Worm (Caenorhabditis elegans): ENCODE measurements around the gene msrp-4.

msrp-4 gene

DNA sequence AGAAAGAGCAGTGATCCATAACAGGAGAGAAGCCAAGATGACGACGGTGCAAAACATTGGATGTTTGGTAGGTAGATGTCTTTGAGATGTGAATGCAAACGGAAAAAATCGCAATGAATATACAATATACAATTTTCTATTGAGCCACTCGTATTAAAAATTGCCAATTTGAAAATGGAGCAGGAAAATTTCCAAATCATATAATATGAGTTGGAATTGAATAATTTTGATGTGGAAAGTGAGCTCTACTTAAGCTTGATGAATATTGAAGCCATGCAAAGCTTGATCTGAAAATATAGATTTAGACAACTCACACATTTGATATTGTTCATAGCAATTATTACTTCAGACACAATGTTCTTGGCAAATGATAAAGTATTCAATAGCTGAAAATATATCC, 15.8 kb upstream of the msrp-4 start, which contains the start of gene F28A10.8:
Gene F28A10.8, minus strand, starts transcription at position 101 of the 400 bp plus-strand sequence.
- TF ChIP-seq ceh-48 (tag; optimal IDR thresholded peaks at IDR 0.05): no peak
- no peak for TF ChIP-seq ceh-2 (tag; optimal IDR thresholded peaks at IDR 0.05)
- TF ChIP-seq unc-3 (GFP tag; conservative IDR thresholded peaks at IDR 0.05): no peak
- TF ChIP-seq unc-3 (tag; optimal IDR thresholded peaks at IDR 0.05): no peak
- no peak for TF ChIP-seq syd-9 (tag; optimal IDR thresholded peaks at IDR 0.05)
- no peak for TF ChIP-seq ahr-1 (tag; optimal IDR thresholded peaks at IDR 0.05)
- no peak for TF ChIP-seq hlh-8 (tag; optimal IDR thresholded peaks at IDR 0.05)
- no peak for TF ChIP-seq rnt-1 (tag; optimal IDR thresholded peaks at IDR 0.05)
- no peak for TF ChIP-seq ceh-18 (tag; optimal IDR thresholded peaks at IDR 0.05)
- TF ChIP-seq eyg-1 (tag; optimal IDR thresholded peaks at IDR 0.05): no peak
- TF ChIP-seq ceh-6 (GFP tag; optimal IDR thresholded peaks at IDR 0.05): no peak
- TF ChIP-seq K09A11.1 (tag; optimal IDR thresholded peaks at IDR 0.05; ENCODE audit: insufficient read depth): no peak
- TF ChIP-seq nfya-1 (tag; optimal IDR thresholded peaks at IDR 0.05): no peak
- no peak for TF ChIP-seq ztf-16 (tag; optimal IDR thresholded peaks at IDR 0.05)
- TF ChIP-seq sox-2 (GFP tag; IDR thresholded peaks at IDR 0.05): no peak
- no peak for TF ChIP-seq tbx-7 (tag; optimal IDR thresholded peaks at IDR 0.05)
- no peak for TF ChIP-seq ceh-34 (tag; optimal IDR thresholded peaks at IDR 0.05)
- TF ChIP-seq pha-2 (tag; optimal IDR thresholded peaks at IDR 0.05): no peak

DNA sequence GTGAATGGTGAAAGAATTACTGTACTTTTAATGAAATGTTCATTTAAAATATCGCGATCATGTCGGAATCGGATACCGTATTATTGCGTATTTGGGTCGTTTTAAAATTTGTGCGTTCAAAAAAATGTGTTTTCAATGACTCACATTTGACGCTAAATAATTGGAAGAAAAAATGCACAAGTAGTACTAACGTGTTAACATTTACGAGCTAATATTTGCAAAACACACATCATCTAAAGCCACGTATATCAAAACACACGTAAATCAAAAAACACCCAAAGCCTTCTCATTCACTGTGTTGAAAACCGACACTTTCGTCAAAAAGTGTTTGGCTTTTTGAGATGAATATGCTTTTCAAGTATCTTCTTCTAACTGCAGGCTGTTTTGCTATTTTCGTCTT, 2.9 kb upstream of the msrp-4 start, which contains the start of gene F28A10.1:
Gene F28A10.1, plus strand, starts transcription at position 301 of the 400 bp plus-strand sequence.
- TF ChIP-seq ceh-48 (tag; optimal IDR thresholded peaks at IDR 0.05) (no peak), pha-4 (tag; optimal IDR thresholded peaks at IDR 0.05) (no peak), ceh-6 (GFP tag; optimal IDR thresholded peaks at IDR 0.05) (no peak), ref-2 (tag; optimal IDR thresholded peaks at IDR 0.05) (no peak), hlh-15 (tag; optimal IDR thresholded peaks at IDR 0.05) (no peak), unc-42 (tag; optimal IDR thresholded peaks at IDR 0.05) (no peak), ets-4 (tag; optimal IDR thresholded peaks at IDR 0.05) (no peak), F13H6.1 (tag; optimal IDR thresholded peaks at IDR 0.05) (no peak)

DNA sequence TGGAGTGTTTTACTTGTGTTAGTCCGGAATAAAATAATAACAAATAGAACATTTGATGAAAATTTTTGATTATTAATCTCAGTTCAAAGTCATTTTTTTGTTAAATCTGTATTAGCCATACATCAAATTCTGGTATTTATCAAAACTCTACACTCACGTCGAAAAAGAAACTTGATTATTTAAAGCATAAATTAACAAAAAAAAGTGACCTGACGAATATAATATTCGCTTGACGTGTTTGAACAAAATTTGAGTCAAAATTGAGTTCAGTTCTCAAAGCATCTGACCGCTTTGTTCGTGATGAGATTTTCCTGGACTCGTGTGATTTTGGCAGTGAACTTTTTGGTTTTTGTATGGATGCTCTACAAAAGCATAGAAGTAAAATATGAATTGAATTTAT, 899 bp upstream of the msrp-4 start, which contains the start of gene F46F5.10:
Gene F46F5.10, plus strand, starts transcription at position 301 of the 400 bp plus-strand sequence.
- no peak for TF ChIP-seq gmeb-2 (tag; optimal IDR thresholded peaks at IDR 0.05)
- TF ChIP-seq ttx-3 (tag; optimal IDR thresholded peaks at IDR 0.05): no peak
- TF ChIP-seq pha-4 (tag; optimal IDR thresholded peaks at IDR 0.05): no peak
- no peak for TF ChIP-seq ceh-18 (tag; optimal IDR thresholded peaks at IDR 0.05)
- no peak for TF ChIP-seq rnt-1 (tag; optimal IDR thresholded peaks at IDR 0.05)
- no peak for TF ChIP-seq ztf-16 (tag; optimal IDR thresholded peaks at IDR 0.05)
- no peak for TF ChIP-seq C08G9.2 (tag; optimal IDR thresholded peaks at IDR 0.05)
- no peak for TF ChIP-seq K02D7.2 (tag; optimal IDR thresholded peaks at IDR 0.05)
- TF ChIP-seq ama-1 (optimal IDR thresholded peaks at IDR 0.05): no peak
- no peak for TF ChIP-seq hlh-30 (tag; optimal IDR thresholded peaks at IDR 0.05; ENCODE audit: insufficient read depth)
- no peak for TF ChIP-seq hlh-8 (tag; optimal IDR thresholded peaks at IDR 0.05)
- TF ChIP-seq che-1 (tag; optimal IDR thresholded peaks at IDR 0.05): no peak
- TF ChIP-seq T23F11.4 (GFP tag; optimal IDR thresholded peaks at IDR 0.05): no peak
- TF ChIP-seq pqm-1 (tag; optimal IDR thresholded peaks at IDR 0.05): no peak

DNA sequence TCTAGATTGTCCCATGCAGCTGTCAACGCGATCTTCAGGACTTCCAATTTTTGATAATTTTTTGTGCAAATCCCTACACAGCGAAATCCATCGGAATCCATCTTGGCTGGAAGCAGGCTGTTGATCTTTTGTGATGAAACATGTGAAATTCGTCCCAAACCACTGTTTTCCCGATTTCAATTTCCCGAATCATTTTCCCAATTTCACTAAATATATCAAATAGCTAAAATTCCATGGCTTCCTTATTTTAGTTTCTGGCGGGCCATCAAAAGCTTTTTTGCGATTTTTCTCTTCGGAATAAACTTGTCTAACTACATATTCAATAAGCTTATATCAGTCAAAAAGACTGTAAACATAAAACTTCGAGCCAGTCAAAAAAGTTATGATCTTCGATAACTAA, 1.1 kb downstream of the msrp-4 start, which contains the start of gene F46F5.8:
Gene F46F5.8, minus strand, starts transcription at position 101 of the 400 bp plus-strand sequence.
- TF ChIP-seq C08G9.2 (tag; optimal IDR thresholded peaks at IDR 0.05) (no peak), fkh-6 (tag; optimal IDR thresholded peaks at IDR 0.05) (no peak), dve-1 (tag; optimal IDR thresholded peaks at IDR 0.05) (no peak), elt-4 (tag; optimal IDR thresholded peaks at IDR 0.05) (no peak), ceh-31 (tag; optimal IDR thresholded peaks at IDR 0.05) (no peak), sox-2 (GFP tag; IDR thresholded peaks at IDR 0.05) (no peak), ztf-16 (tag; optimal IDR thresholded peaks at IDR 0.05) (no peak), odd-2 (tag; optimal IDR thresholded peaks at IDR 0.05) (no peak), ceh-2 (tag; optimal IDR thresholded peaks at IDR 0.05) (no peak), F13H6.1 (tag; optimal IDR thresholded peaks at IDR 0.05) (no peak), pha-4 (tag; optimal IDR thresholded peaks at IDR 0.05) (no peak), unc-3 (GFP tag; conservative IDR thresholded peaks at IDR 0.05) (no peak), unc-3 (tag; optimal IDR thresholded peaks at IDR 0.05) (no peak), madf-2 (tag; optimal IDR thresholded peaks at IDR 0.05) (no peak), ceh-48 (tag; optimal IDR thresholded peaks at IDR 0.05) (no peak), ceh-18 (tag; optimal IDR thresholded peaks at IDR 0.05) (no peak), T23F11.4 (GFP tag; optimal IDR thresholded peaks at IDR 0.05) (no peak), syd-9 (tag; optimal IDR thresholded peaks at IDR 0.05) (no peak), ceh-22 (tag; optimal IDR thresholded peaks at IDR 0.05) (no peak), hlh-6 (tag; optimal IDR thresholded peaks at IDR 0.05) (no peak), ceh-9 (tag; optimal IDR thresholded peaks at IDR 0.05) (no peak)
